Fruit fly (Drosophila melanogaster) whole organism, embryonic: ENCODE data around the gene Ir67a.
A peak's percentile ranks its signal among the peaks of the same experiment; 100 is the strongest.

Source experiments
- Bgb ChIP-seq: fragments of 200-800 bp; sonication (Bioruptor generic); IDR thresholded peaks from 2 replicates; pipeline ENCODE4 v1.3.6; 2022; ENCODE audit warnings: missing biosample characterization, missing genetic modification characterization; ENCODE audit not compliant: partially characterized antibody
- Blimp-1 ChIP-seq: fragments of 200-800 bp; sonication (Bioruptor generic); optimal IDR thresholded peaks from 3 replicates; lab custom pipeline; 2018; ENCODE audit warnings: missing biosample characterization, missing genetic modification characterization, mild to moderate bottlenecking, moderate library complexity, missing genetic modification reagents
- CG10462 ChIP-seq: fragments of 200-800 bp; sonication (Bioruptor generic); optimal IDR thresholded peaks from 2 replicates; lab custom pipeline; 2016; ENCODE audit warnings: missing biosample characterization, missing genetic modification characterization
- CG12391 ChIP-seq: fragments of 200-800 bp; sonication (Bioruptor generic); optimal IDR thresholded peaks from 3 replicates; lab custom pipeline; 2018; ENCODE audit warnings: missing biosample characterization, mild to moderate bottlenecking, missing genetic modification characterization, moderate library complexity
- CG13424 ChIP-seq: fragments of 200-800 bp; sonication (Bioruptor generic); optimal IDR thresholded peaks from 2 replicates; lab custom pipeline; 2019; ENCODE audit warnings: missing biosample characterization, mild to moderate bottlenecking, missing genetic modification characterization, moderate library complexity
- CG13894 ChIP-seq: fragments of 200-800 bp; sonication (Bioruptor generic); optimal IDR thresholded peaks from 3 replicates; lab custom pipeline; 2018; ENCODE audit warnings: missing biosample characterization, mild to moderate bottlenecking, missing genetic modification characterization, moderate library complexity
- CG15696 ChIP-seq: fragments of 200-800 bp; sonication (Bioruptor generic); optimal IDR thresholded peaks from 2 replicates; lab custom pipeline; 2019; ENCODE audit warnings: missing biosample characterization, mild to moderate bottlenecking, missing genetic modification characterization, moderate library complexity
- CG17359 ChIP-seq: fragments of 200-800 bp; sonication (Bioruptor generic); optimal IDR thresholded peaks from 3 replicates; lab custom pipeline; 2018; ENCODE audit warnings: missing biosample characterization, mild to moderate bottlenecking, missing genetic modification characterization, moderate library complexity
- CG17612 ChIP-seq: fragments of 200-800 bp; sonication (Bioruptor generic); IDR thresholded peaks from 2 replicates; pipeline ENCODE4 v1.3.6; 2022; ENCODE audit warnings: missing biosample characterization, missing genetic modification characterization
- CG32772 ChIP-seq: fragments of 200-800 bp; sonication (Bioruptor generic); IDR thresholded peaks from 2 replicates; pipeline ENCODE4 v1.3.6; 2022; ENCODE audit warnings: missing biosample characterization, missing genetic modification characterization
- CG33557 ChIP-seq: fragments of 200-800 bp; sonication (Bioruptor generic); optimal IDR thresholded peaks from 2 replicates; lab custom pipeline; 2019; ENCODE audit warnings: missing biosample characterization, mild to moderate bottlenecking, missing genetic modification characterization, moderate library complexity
- CG4617 ChIP-seq: fragments of 200-800 bp; sonication (Bioruptor generic); optimal IDR thresholded peaks from 3 replicates; lab custom pipeline; 2016; ENCODE audit warnings: missing biosample characterization, missing genetic modification characterization, borderline replicate concordance
- CG6175 ChIP-seq: fragments of 200-800 bp; sonication (Bioruptor generic); IDR thresholded peaks from 3 replicates; pipeline ENCODE4 v1.3.6; 2022; ENCODE audit warnings: missing biosample characterization, missing genetic modification characterization
- CG9817 ChIP-seq: fragments of 200-800 bp; sonication (Bioruptor generic); optimal IDR thresholded peaks from 2 replicates; lab custom pipeline; 2018; ENCODE audit warnings: missing biosample characterization, mild to moderate bottlenecking, missing genetic modification characterization, moderate library complexity
- CG9876 ChIP-seq: fragments of 200-800 bp; sonication (Bioruptor generic); optimal IDR thresholded peaks from 2 replicates; lab custom pipeline; 2016; ENCODE audit warnings: missing biosample characterization, missing genetic modification characterization
- CTCF ChIP-seq: fragments of 200-800 bp; sonication (Bioruptor generic); optimal IDR thresholded peaks from 2 replicates; lab custom pipeline; 2017; ENCODE audit warnings: missing biosample characterization, mild to moderate bottlenecking, missing genetic modification characterization, moderate library complexity
- CrebB ChIP-seq: fragments of 200-800 bp; sonication (Bioruptor generic); optimal IDR thresholded peaks from 3 replicates; lab custom pipeline; 2018; ENCODE audit warnings: missing biosample characterization, mild to moderate bottlenecking, missing genetic modification characterization
- D19A ChIP-seq: fragments of 200-800 bp; optimal IDR thresholded peaks from 3 replicates; lab custom pipeline; 2019; ENCODE audit warnings: missing biosample characterization, mild to moderate bottlenecking, missing genetic modification characterization, moderate library complexity
- Elba2 ChIP-seq: fragments of 200-800 bp; sonication (Bioruptor generic); optimal IDR thresholded peaks from 3 replicates; lab custom pipeline; 2016; ENCODE audit warnings: missing biosample characterization, missing genetic modification characterization
- Gug ChIP-seq: fragments of 200-800 bp; sonication (Bioruptor generic); IDR thresholded peaks from 4 replicates; pipeline ENCODE4 v1.3.6; 2022; ENCODE audit warnings: missing biosample characterization, missing genetic modification characterization
- H2.0 ChIP-seq: fragments of 200-800 bp; sonication (Bioruptor generic); IDR thresholded peaks from 2 replicates; pipeline ENCODE4 v1.3.6; 2022; ENCODE audit warnings: missing biosample characterization, missing genetic modification characterization
- HmgZ ChIP-seq: fragments of 200-800 bp; sonication (Bioruptor generic); optimal IDR thresholded peaks from 2 replicates; lab custom pipeline; 2018; ENCODE audit warnings: missing biosample characterization, mild to moderate bottlenecking, missing genetic modification characterization
- MESR4 ChIP-seq: fragments of 200-800 bp; sonication (Bioruptor generic); optimal IDR thresholded peaks from 2 replicates; lab custom pipeline; 2018; ENCODE audit warnings: missing biosample characterization, mild to moderate bottlenecking, missing genetic modification characterization, moderate library complexity
- Mad ChIP-seq: fragments of 200-800 bp; sonication (Bioruptor generic); optimal IDR thresholded peaks from 2 replicates; lab custom pipeline; 2016; ENCODE audit warnings: missing biosample characterization, missing genetic modification characterization
- Max ChIP-seq: fragments of 200-800 bp; sonication (Bioruptor generic); optimal IDR thresholded peaks from 2 replicates; lab custom pipeline; 2016; ENCODE audit warnings: missing biosample characterization, mild to moderate bottlenecking, missing genetic modification characterization
- Med ChIP-seq: fragments of 200-800 bp; sonication (Bioruptor generic); peaks from one replicate; lab custom pipeline; 2016; ENCODE audit warnings: missing biosample characterization, missing genetic modification characterization, mild to moderate bottlenecking, inconsistent platforms, moderate library complexity
- NC2α ChIP-seq: fragments of 200-800 bp; sonication (Bioruptor generic); optimal IDR thresholded peaks from 2 replicates; lab custom pipeline; 2016; ENCODE audit warnings: missing biosample characterization, missing genetic modification characterization
- NK7.1 ChIP-seq: fragments of 200-800 bp; sonication (Bioruptor generic); optimal IDR thresholded peaks from 3 replicates; lab custom pipeline; 2016; ENCODE audit warnings: missing biosample characterization, missing genetic modification characterization
- Oaz ChIP-seq: fragments of 200-800 bp; sonication (Bioruptor generic); IDR thresholded peaks from 2 replicates; pipeline ENCODE4 v1.3.6; 2022; ENCODE audit warnings: missing biosample characterization, missing genetic modification characterization
- PHDP ChIP-seq: fragments of 200-800 bp; sonication (Bioruptor generic); optimal IDR thresholded peaks from 3 replicates; lab custom pipeline; 2018; ENCODE audit warnings: missing biosample characterization, mild to moderate bottlenecking, missing genetic modification characterization, moderate library complexity
- Poxn ChIP-seq: fragments of 200-800 bp; sonication (Bioruptor generic); IDR thresholded peaks from 2 replicates; pipeline ENCODE4 v1.3.6; 2022; ENCODE audit warnings: missing biosample characterization, missing genetic modification characterization
- Rfx ChIP-seq: fragments of 200-800 bp; sonication (Bioruptor generic); IDR thresholded peaks from 2 replicates; pipeline ENCODE4 v1.3.6; 2022; ENCODE audit warnings: missing biosample characterization, missing genetic modification characterization
- Six4 ChIP-seq: fragments of 200-800 bp; sonication (Bioruptor generic); optimal IDR thresholded peaks from 2 replicates; lab custom pipeline; 2016; ENCODE audit warnings: missing biosample characterization, missing genetic modification characterization
- Taf1 ChIP-seq: fragments of 200-800 bp; sonication (Bioruptor generic); IDR thresholded peaks from 2 replicates; pipeline ENCODE4 v1.3.6; 2022; ENCODE audit warnings: missing biosample characterization, missing genetic modification characterization
- Tbp ChIP-seq: fragments of >200 bp; optimal IDR thresholded peaks from 2 replicates; lab custom pipeline; 2018; ENCODE audit warnings: missing biosample characterization, missing genetic modification characterization
- Usf ChIP-seq: fragments of 200-800 bp; sonication (Bioruptor generic); optimal IDR thresholded peaks from 2 replicates; lab custom pipeline; 2017; ENCODE audit warnings: missing genotype, missing biosample characterization, missing genetic modification characterization
- ap ChIP-seq: fragments of 200-800 bp; sonication (Bioruptor generic); IDR thresholded peaks from 2 replicates; pipeline ENCODE4 v1.3.6; 2022; ENCODE audit warnings: missing biosample characterization, missing genetic modification characterization
- ash1 ChIP-seq: fragments of 200-800 bp; sonication (Bioruptor generic); optimal IDR thresholded peaks from 2 replicates; lab custom pipeline; 2018; ENCODE audit warnings: missing biosample characterization, mild to moderate bottlenecking, missing genetic modification characterization
- dan ChIP-seq: fragments of 200-800 bp; sonication (Bioruptor generic); IDR thresholded peaks from 2 replicates; pipeline ENCODE4 v1.3.6; 2022; ENCODE audit warnings: missing biosample characterization, missing genetic modification characterization
- grau ChIP-seq: fragments of 200-800 bp; optimal IDR thresholded peaks from 3 replicates; lab custom pipeline; 2019; ENCODE audit warnings: missing biosample characterization, mild to moderate bottlenecking, missing genetic modification characterization, moderate library complexity
- hbn ChIP-seq: fragments of 200-800 bp; sonication (Bioruptor generic); IDR thresholded peaks from 2 replicates; pipeline ENCODE4 v1.3.6; 2022; ENCODE audit warnings: missing biosample characterization, missing genetic modification characterization; ENCODE audit not compliant: partially characterized antibody
- jing ChIP-seq: fragments of 200-800 bp; sonication (Bioruptor generic); optimal IDR thresholded peaks from 2 replicates; lab custom pipeline; 2018; ENCODE audit warnings: missing biosample characterization, mild to moderate bottlenecking, missing genetic modification characterization
- lilli ChIP-seq: fragments of 200-800 bp; sonication (Bioruptor generic); optimal IDR thresholded peaks from 3 replicates; lab custom pipeline; 2016; ENCODE audit warnings: missing biosample characterization, missing genetic modification characterization
- seq ChIP-seq: fragments of 200-800 bp; sonication (Bioruptor generic); IDR thresholded peaks from 2 replicates; pipeline ENCODE4 v1.3.6; 2022; ENCODE audit warnings: missing biosample characterization, missing genetic modification characterization
- shn ChIP-seq: fragments of 200-800 bp; sonication (Bioruptor generic); optimal IDR thresholded peaks from 3 replicates; lab custom pipeline; 2016; ENCODE audit warnings: missing biosample characterization, missing genetic modification characterization
- slou ChIP-seq: fragments of 200-800 bp; sonication (Bioruptor generic); optimal IDR thresholded peaks from 3 replicates; lab custom pipeline; 2016; ENCODE audit warnings: missing biosample characterization, missing genetic modification characterization
- tgo ChIP-seq: fragments of 200-800 bp; sonication (Bioruptor generic); IDR thresholded peaks from 3 replicates; pipeline ENCODE4 v1.3.6; 2022; ENCODE audit warnings: missing biosample characterization, missing genetic modification characterization
- unc-4 ChIP-seq: fragments of 200-800 bp; sonication (Bioruptor generic); IDR thresholded peaks from 2 replicates; pipeline ENCODE4 v1.3.6; 2022; ENCODE audit warnings: missing biosample characterization, missing genetic modification characterization; ENCODE audit not compliant: partially characterized antibody
- wdn ChIP-seq: fragments of 200-800 bp; sonication (Bioruptor generic); IDR thresholded peaks from 2 replicates; pipeline ENCODE4 v1.3.6; 2022; ENCODE audit warnings: missing biosample characterization, missing genetic modification characterization
- zen ChIP-seq: fragments of 200-800 bp; sonication (Bioruptor generic); optimal IDR thresholded peaks from 3 replicates; lab custom pipeline; 2018; ENCODE audit warnings: missing biosample characterization, mild to moderate bottlenecking, missing genetic modification characterization, moderate library complexity
- zfh2 ChIP-seq: fragments of 200-800 bp; sonication (Bioruptor generic); optimal IDR thresholded peaks from 2 replicates; lab custom pipeline; 2016; ENCODE audit warnings: missing biosample characterization, missing genetic modification characterization

Ir67a gene

DNA sequence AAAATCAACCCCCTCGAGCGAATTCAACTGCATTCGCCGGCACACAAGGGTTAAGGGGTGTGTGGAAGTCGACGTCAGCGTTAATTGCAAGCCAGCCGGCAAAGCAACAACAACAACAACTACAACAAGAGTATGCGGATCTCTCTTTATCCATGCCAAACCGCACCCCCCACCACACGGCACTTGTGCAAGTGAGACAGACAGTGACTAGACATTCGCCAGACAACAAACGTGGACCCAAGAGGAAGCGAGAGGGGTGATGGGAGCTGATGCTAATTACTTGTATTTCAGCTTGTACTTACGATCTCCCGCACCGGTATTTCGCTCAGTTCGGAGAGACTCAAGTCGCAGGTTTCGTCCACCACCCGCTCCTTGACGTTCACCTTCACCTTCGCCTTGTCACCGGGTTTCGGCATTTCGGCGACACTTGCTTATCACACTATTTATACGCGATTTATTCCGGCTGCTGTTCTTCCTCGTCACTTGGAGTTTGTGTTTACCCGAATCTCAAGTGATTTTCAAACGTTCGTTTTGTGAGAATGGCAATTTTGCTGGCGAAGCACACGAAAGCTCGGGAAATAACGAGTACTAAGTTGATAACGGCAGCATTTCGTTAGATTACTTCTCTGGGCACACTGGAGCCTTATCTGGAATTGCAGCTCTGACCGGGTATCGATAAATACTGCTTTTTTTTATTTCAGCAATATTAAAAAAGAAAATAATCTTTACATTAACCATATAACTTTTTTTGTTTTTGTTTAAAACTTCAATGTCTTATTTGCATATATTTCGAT, 34.6 kb downstream of the Ir67a start, which contains the start of gene CG3408 (continued):
- TF ChIP-seq Oaz (GFP tag; lab: Robert Waterston, UW): no peak
- TF ChIP-seq CG4617 (GFP tag; lab: Kevin White, UChicago): no peak
- peak; percentile 52 for TF ChIP-seq CG13894 (tag; lab: Kevin White, UChicago)
- no peak for TF ChIP-seq CG10462 (GFP tag; lab: Kevin White, UChicago)
- TF ChIP-seq Med (GFP tag; lab: Kevin White, UChicago): peak; percentile 97
- no peak for TF ChIP-seq D19A (tag; lab: Kevin White, UChicago)
- TF ChIP-seq ap (GFP tag; lab: Robert Waterston, UW): no peak
- TF ChIP-seq CrebB (tag; lab: Kevin White, UChicago): no peak
- no peak for TF ChIP-seq shn (GFP tag; lab: Kevin White, UChicago)
- TF ChIP-seq CG9817 (tag; lab: Kevin White, UChicago): no peak
- no peak for TF ChIP-seq CG32772 (GFP tag; lab: Robert Waterston, UW)
- no peak for TF ChIP-seq CG17612 (GFP tag; lab: Robert Waterston, UW)
- TF ChIP-seq unc-4 (GFP tag; lab: Robert Waterston, UW): peak; percentile 52; the same call in 1 of the 2 replicates
- TF ChIP-seq Gug (GFP tag; lab: Robert Waterston, UW): no peak
- TF ChIP-seq Bgb (GFP tag; lab: Robert Waterston, UW): no peak; the same call in 1 of the 2 replicates
- no peak for TF ChIP-seq Usf (GFP tag; lab: Kevin White, UChicago)
- TF ChIP-seq Blimp-1 (GFP tag; lab: Kevin White, UChicago): no peak
- no peak for TF ChIP-seq hbn
- TF ChIP-seq CTCF (GFP tag; lab: Kevin White, UChicago): peak; percentile 42
- no peak for TF ChIP-seq CG33557 (GFP tag; lab: Kevin White, UChicago)
- TF ChIP-seq ash1: no peak
- peak; percentile 24 for TF ChIP-seq CG12391 (tag; lab: Kevin White, UChicago)
- TF ChIP-seq jing (GFP tag; lab: Kevin White, UChicago): no peak
- TF ChIP-seq Mad (GFP tag; lab: Kevin White, UChicago): no peak
- TF ChIP-seq lilli (GFP tag; lab: Kevin White, UChicago): no peak
- TF ChIP-seq PHDP (tag; lab: Kevin White, UChicago): no peak
- no peak for TF ChIP-seq Tbp (GFP tag; lab: Kevin White, UChicago)
- no peak for TF ChIP-seq CG9876
- no peak for TF ChIP-seq CG6175
- TF ChIP-seq Six4 (GFP tag; lab: Kevin White, UChicago): no peak
- TF ChIP-seq NC2α (GFP tag; lab: Kevin White, UChicago): no peak
- peak; percentile 71 for TF ChIP-seq HmgZ (tag; lab: Kevin White, UChicago)
- TF ChIP-seq Poxn: no peak
- no peak for TF ChIP-seq Taf1
- no peak for TF ChIP-seq CG13424 (tag; lab: Kevin White, UChicago)
- 0 out of 3 replicates have a peak, but pooled peaks have one; percentile 10 for TF ChIP-seq tgo
- no peak for TF ChIP-seq zfh2
- TF ChIP-seq CG17359 (tag; lab: Kevin White, UChicago): peak; percentile 20
- no peak for TF ChIP-seq CG15696 (tag; lab: Kevin White, UChicago)
- no peak for TF ChIP-seq H2.0 (GFP tag; lab: Robert Waterston, UW)
- peak; percentile 64; the same call in 1 of the 2 replicates for TF ChIP-seq seq
- no peak for TF ChIP-seq dan (GFP tag; lab: Robert Waterston, UW)
- no peak for TF ChIP-seq Elba2
- peak; percentile 35 for TF ChIP-seq MESR4 (GFP tag; lab: Kevin White, UChicago)
- no peak for TF ChIP-seq zen (tag; lab: Kevin White, UChicago)
- no peak for TF ChIP-seq slou (GFP tag; lab: Kevin White, UChicago)
- peak; percentile 38 for TF ChIP-seq Max
- no peak for TF ChIP-seq grau
- no peak for TF ChIP-seq Rfx (GFP tag; lab: Robert Waterston, UW)
- TF ChIP-seq NK7.1 (GFP tag; lab: Kevin White, UChicago): no peak
- no peak for TF ChIP-seq wdn
